Worm (Caenorhabditis elegans): ENCODE data around the gene srw-31.

Gene srw-31

DNA sequence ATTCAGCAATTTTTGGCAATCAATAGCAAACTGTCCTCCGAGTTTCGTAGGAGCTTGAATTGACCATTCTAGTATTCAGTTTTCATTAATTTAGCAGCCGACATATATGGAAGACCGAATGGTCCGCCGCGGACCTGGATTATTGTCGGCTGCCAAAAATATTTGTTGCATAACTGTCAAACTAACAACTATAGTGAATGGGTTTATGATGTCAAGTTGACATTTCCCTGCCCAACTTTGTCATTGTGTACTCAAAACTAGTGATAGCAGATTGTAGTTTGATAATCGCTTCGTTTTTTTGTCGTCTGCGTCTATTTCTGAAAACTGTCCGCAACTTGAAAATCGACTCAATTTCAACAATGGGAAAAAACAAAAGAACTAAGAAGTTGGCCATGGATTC lies 43.0 kb downstream of the srw-31 start, which contains the start of gene fbxa-176:
TSS of gene fbxa-176 (plus strand) at position 314 of the 400 bp plus-strand sequence.
- peak; percentile 33 for TF ChIP-seq pqm-1 (tag; optimal IDR thresholded peaks at IDR 0.05)
- no peak for TF ChIP-seq jun-1 (tag; optimal IDR thresholded peaks at IDR 0.05)
- TF ChIP-seq nhr-25 (tag; optimal IDR thresholded peaks at IDR 0.05) = no peak
- peak; percentile 63 for TF ChIP-seq elt-2 (tag; optimal IDR thresholded peaks at IDR 0.05)

DNA sequence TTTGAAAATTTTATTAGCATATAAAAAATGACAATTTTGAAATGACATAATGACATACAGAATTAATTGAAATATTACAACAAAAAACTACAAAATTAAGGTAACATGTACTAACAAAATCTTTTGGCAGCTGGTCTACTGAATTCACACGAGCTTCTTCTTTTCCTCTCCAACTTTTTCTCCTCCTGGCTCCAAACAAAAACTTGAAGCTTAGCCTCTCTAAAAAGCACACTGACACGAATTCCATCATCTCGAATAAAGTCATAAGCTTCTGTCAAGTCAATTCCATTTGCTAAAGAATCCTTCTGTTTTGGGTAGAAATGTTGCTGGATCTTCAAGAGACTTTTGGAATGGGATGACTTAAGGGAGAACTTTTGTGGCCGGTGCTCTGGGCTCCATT lies 45.0 kb downstream of the srw-31 start:
- no peak for TF ChIP-seq egl-5 (tag; optimal IDR thresholded peaks at IDR 0.05)

DNA sequence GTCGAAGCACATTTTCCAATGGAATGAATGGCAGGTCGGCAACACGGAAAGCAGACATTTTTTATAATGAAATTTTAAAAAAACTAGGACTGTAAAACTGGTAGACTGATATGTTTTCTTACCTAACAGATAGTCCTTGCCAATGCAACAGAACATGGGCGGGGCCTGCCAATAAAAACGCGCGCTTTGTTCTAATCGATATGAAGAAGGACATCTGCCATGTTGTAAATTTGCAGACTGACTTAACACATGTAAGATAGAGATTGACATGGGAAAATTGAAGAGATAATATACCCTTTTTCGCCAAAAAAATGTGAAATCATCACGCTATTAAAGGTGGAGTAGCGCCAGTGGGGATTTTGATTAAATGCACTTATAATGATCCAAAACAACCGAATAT lies 46.4 kb downstream of the srw-31 start, which contains the start of gene C38D9.8:
TSS of gene C38D9.8 (minus strand) at position 101 of the 400 bp plus-strand sequence.
- TF ChIP-seq snpc-4 (tag; optimal IDR thresholded peaks at IDR 0.05) (no peak), unc-62 (GFP tag; optimal IDR thresholded peaks at IDR 0.05) (no peak), nhr-11 (tag; optimal IDR thresholded peaks at IDR 0.05) (no peak), ceh-16 (tag; optimal IDR thresholded peaks at IDR 0.05) (no peak), nhr-25 (tag; optimal IDR thresholded peaks at IDR 0.05) (no peak), hmg-11 (tag; optimal IDR thresholded peaks at IDR 0.05) (no peak)

Data from whole organism, L3 larva.